Fruit fly (Drosophila melanogaster) whole organism, adult: ENCODE results near the gene b6.

Experiments
- CG1620 ChIP-seq: fragments of 200-800 bp; sonication (Bioruptor generic); optimal IDR thresholded peaks from 2 replicates; lab custom pipeline; 2016; ENCODE audit warnings: missing biosample characterization, missing genetic modification characterization
- CG33017 ChIP-seq: fragments of 200-800 bp; sonication (Bioruptor generic); optimal IDR thresholded peaks from 2 replicates; lab custom pipeline; 2018; ENCODE audit warnings: missing biosample characterization, mild to moderate bottlenecking, missing genetic modification characterization, moderate library complexity
- CG5204 ChIP-seq: fragments of 200-800 bp; sonication (Bioruptor generic); optimal IDR thresholded peaks from 2 replicates; lab custom pipeline; 2016; ENCODE audit warnings: missing biosample characterization, missing genetic modification characterization
- CG7101 ChIP-seq: fragments of 200-800 bp; sonication (Bioruptor generic); optimal IDR thresholded peaks from 2 replicates; lab custom pipeline; 2018; ENCODE audit warnings: missing biosample characterization, mild to moderate bottlenecking, missing genetic modification characterization, moderate library complexity

DNA sequence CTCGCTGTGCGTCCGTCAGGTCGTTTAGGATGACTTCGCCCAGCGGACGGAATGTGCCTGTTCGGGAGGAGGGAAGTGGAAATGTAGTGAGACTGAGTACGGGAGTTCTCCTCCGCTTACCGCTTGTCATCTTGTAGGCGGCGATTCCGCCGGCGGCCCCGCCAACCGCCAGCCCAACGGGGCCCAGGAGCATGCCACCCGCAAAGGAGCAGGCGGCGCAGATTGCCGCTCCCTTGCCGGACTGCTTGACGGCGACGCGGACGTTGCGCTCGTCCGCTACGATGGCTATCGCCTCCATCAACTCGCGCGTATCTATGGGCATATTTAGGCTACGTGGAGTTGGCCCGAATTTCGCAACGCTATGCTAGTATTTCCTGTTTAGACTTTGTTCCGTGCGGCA is 17.7 kb upstream of the b6 start, which contains the start of gene Mur2B:
- TF ChIP-seq CG1620 (GFP tag; lab: Kevin White, UChicago) (no peak), CG5204 (GFP tag; lab: Kevin White, UChicago) (no peak), CG7101 (tag; lab: Kevin White, UChicago) (no peak), CG33017 (tag; lab: Kevin White, UChicago) (no peak)
